Worm (Caenorhabditis elegans) whole organism, L3 larva: ENCODE data around the gene wbp-11.

Experiments used
- R02D3.7 ChIP-seq: fragments of 150-350 bp; optimal IDR thresholded peaks from 2 replicates; lab custom pipeline; 2014; ENCODE audit warnings: missing biosample characterization, missing genetic modification characterization
- ZK546.5 ChIP-seq: sonication (generic microtip); optimal IDR thresholded peaks from 2 replicates; lab custom pipeline; 2017; ENCODE audit warnings: missing biosample characterization, missing genetic modification characterization
- aly-2 ChIP-seq: fragments of 150-350 bp; optimal IDR thresholded peaks from 2 replicates; lab custom pipeline; 2014; ENCODE audit warnings: missing biosample characterization, missing genetic modification characterization
- ama-1 ChIP-seq: fragments of 150-350 bp; optimal IDR thresholded peaks from 2 replicates; lab custom pipeline; 2018
- ceh-28 ChIP-seq: fragments of 150-350 bp; optimal IDR thresholded peaks from 2 replicates; lab custom pipeline; 2014; ENCODE audit warnings: missing biosample characterization, missing genetic modification reagents, missing genetic modification characterization
- ceh-82 ChIP-seq: fragments of 150-350 bp; optimal IDR thresholded peaks from 2 replicates; lab custom pipeline; 2014; ENCODE audit warnings: missing biosample characterization, missing genetic modification characterization
- daf-12 ChIP-seq: fragments of 150-350 bp; optimal IDR thresholded peaks from 2 replicates; lab custom pipeline; 2014; ENCODE audit warnings: missing biosample characterization, missing genetic modification reagents, missing genetic modification characterization
- egl-27 ChIP-seq: sonication (generic microtip); optimal IDR thresholded peaks from 4 replicates; lab custom pipeline; 2017; ENCODE audit warnings: missing biosample characterization, missing genetic modification reagents, missing genetic modification characterization
- egl-5 ChIP-seq: fragments of 150-350 bp; optimal IDR thresholded peaks from 2 replicates; lab custom pipeline; 2017; ENCODE audit warnings: missing biosample characterization, missing genetic modification reagents, missing genetic modification characterization, inconsistent platforms
- elt-1 ChIP-seq: fragments of 150-350 bp; optimal IDR thresholded peaks from 2 replicates; lab custom pipeline; 2014; ENCODE audit warnings: missing biosample characterization, missing genetic modification characterization
- elt-2 ChIP-seq: sonication (generic microtip); optimal IDR thresholded peaks from 2 replicates; lab custom pipeline; 2016; ENCODE audit warnings: missing genetic modification reagents, mild to moderate bottlenecking, missing genetic modification characterization, missing compliant biosample characterization
- eor-1 ChIP-seq, 2 experiments: fragments of 150-350 bp; optimal IDR thresholded peaks; 2 replicates each; lab custom pipeline; 2014 to 2018; ENCODE audit warnings: missing biosample characterization in 2 of 2, missing genetic modification characterization in 2 of 2
- fkh-10 ChIP-seq: sonication (generic microtip); optimal IDR thresholded peaks from 2 replicates; lab custom pipeline; 2017; ENCODE audit warnings: missing biosample characterization, missing genetic modification reagents, missing genetic modification characterization
- fkh-2 ChIP-seq: fragments of 150-350 bp; optimal IDR thresholded peaks from 2 replicates; lab custom pipeline; 2014; ENCODE audit warnings: missing biosample characterization, missing genetic modification reagents, missing genetic modification characterization
- fos-1 ChIP-seq: fragments of 150-350 bp; optimal IDR thresholded peaks from 2 replicates; lab custom pipeline; 2014; ENCODE audit warnings: missing biosample characterization, missing genetic modification characterization
- hmg-11 ChIP-seq: sonication (generic microtip); optimal IDR thresholded peaks from 2 replicates; lab custom pipeline; 2016; ENCODE audit warnings: missing genetic modification characterization, missing compliant biosample characterization
- jun-1 ChIP-seq: fragments of 150-350 bp; optimal IDR thresholded peaks from 2 replicates; lab custom pipeline; 2014; ENCODE audit warnings: missing biosample characterization, missing genetic modification reagents, missing genetic modification characterization
- lin-15B ChIP-seq: fragments of 150-350 bp; optimal IDR thresholded peaks from 2 replicates; lab custom pipeline; 2014; ENCODE audit warnings: missing biosample characterization, missing genetic modification characterization
- lin-39 ChIP-seq: fragments of 150-350 bp; optimal IDR thresholded peaks from 2 replicates; lab custom pipeline; 2018; ENCODE audit warnings: missing biosample characterization, missing genetic modification reagents, missing genetic modification characterization
- lsy-12 ChIP-seq: sonication (generic microtip); optimal IDR thresholded peaks from 2 replicates; lab custom pipeline; 2016; ENCODE audit warnings: mild to moderate bottlenecking, missing genetic modification characterization, missing compliant biosample characterization
- mdl-1 ChIP-seq: fragments of 150-350 bp; optimal IDR thresholded peaks from 2 replicates; lab custom pipeline; 2014; ENCODE audit warnings: missing biosample characterization, missing genetic modification characterization
- mml-1 ChIP-seq: fragments of 150-350 bp; sonication (generic microtip); optimal IDR thresholded peaks from 3 replicates; lab custom pipeline; 2014; ENCODE audit warnings: missing biosample characterization, missing genetic modification characterization
- nfya-1 ChIP-seq: sonication (generic microtip); optimal IDR thresholded peaks from 2 replicates; lab custom pipeline; 2017; ENCODE audit warnings: missing genetic modification characterization, mild to moderate bottlenecking, missing compliant biosample characterization, antibody characterized with exemption, moderate library complexity; ENCODE audit not compliant: insufficient read depth
- nhr-11 ChIP-seq: fragments of 150-350 bp; optimal IDR thresholded peaks from 2 replicates; lab custom pipeline; 2014; ENCODE audit warnings: missing biosample characterization, missing genetic modification characterization
- nhr-12 ChIP-seq: fragments of 150-350 bp; optimal IDR thresholded peaks from 2 replicates; lab custom pipeline; 2014; ENCODE audit warnings: missing biosample characterization, missing genetic modification characterization
- nhr-237 ChIP-seq: fragments of 150-350 bp; optimal IDR thresholded peaks from 2 replicates; lab custom pipeline; 2014; ENCODE audit warnings: missing biosample characterization, missing genetic modification characterization
- nhr-25 ChIP-seq: sonication (generic microtip); optimal IDR thresholded peaks from 2 replicates; lab custom pipeline; 2017; ENCODE audit warnings: missing biosample characterization, missing genetic modification characterization
- nhr-28 ChIP-seq: fragments of 150-350 bp; optimal IDR thresholded peaks from 2 replicates; lab custom pipeline; 2014; ENCODE audit warnings: missing biosample characterization, missing genetic modification characterization
- nhr-43 ChIP-seq: sonication (generic microtip); optimal IDR thresholded peaks from 2 replicates; lab custom pipeline; 2016; ENCODE audit warnings: mild to moderate bottlenecking, missing genetic modification characterization, missing compliant biosample characterization; ENCODE audit not compliant: poor library complexity, severe bottlenecking
- nhr-67 ChIP-seq: fragments of 150-350 bp; optimal IDR thresholded peaks from 2 replicates; lab custom pipeline; 2014; ENCODE audit warnings: missing biosample characterization, missing genetic modification characterization
- pha-4 ChIP-seq: fragments of 150-350 bp; optimal IDR thresholded peaks from 2 replicates; lab custom pipeline; 2014; ENCODE audit warnings: missing biosample characterization, missing genetic modification reagents, missing genetic modification characterization
- pqm-1 ChIP-seq: fragments of 150-350 bp; optimal IDR thresholded peaks from 2 replicates; lab custom pipeline; 2017; ENCODE audit warnings: missing biosample characterization, missing genetic modification characterization, inconsistent platforms
- sea-2 ChIP-seq: fragments of 150-350 bp; sonication (generic microtip); optimal IDR thresholded peaks from 4 replicates; lab custom pipeline; 2014; ENCODE audit warnings: missing biosample characterization, missing genetic modification reagents, missing genetic modification characterization
- skn-1 ChIP-seq: fragments of 150-350 bp; optimal IDR thresholded peaks from 2 replicates; lab custom pipeline; 2014; ENCODE audit warnings: missing biosample characterization, missing genetic modification characterization
- snpc-4 ChIP-seq: fragments of 150-350 bp; optimal IDR thresholded peaks from 2 replicates; lab custom pipeline; 2014; ENCODE audit warnings: missing biosample characterization, missing genetic modification characterization
- tbx-2 ChIP-seq: sonication (generic microtip); optimal IDR thresholded peaks from 2 replicates; lab custom pipeline; 2016; ENCODE audit warnings: mild to moderate bottlenecking, missing genetic modification characterization, missing compliant biosample characterization
- unc-62 ChIP-seq: fragments of 150-350 bp; sonication (generic microtip); optimal IDR thresholded peaks from 4 replicates; lab custom pipeline; 2014; ENCODE audit warnings: missing biosample characterization, missing genetic modification reagents, missing genetic modification characterization
- ztf-11 ChIP-seq: fragments of 150-350 bp; optimal IDR thresholded peaks from 2 replicates; lab custom pipeline; 2014; ENCODE audit warnings: missing biosample characterization, missing genetic modification characterization
- ztf-4 ChIP-seq: fragments of 150-350 bp; optimal IDR thresholded peaks from 2 replicates; lab custom pipeline; 2014; ENCODE audit warnings: missing biosample characterization, missing genetic modification characterization

Gene wbp-11

DNA sequence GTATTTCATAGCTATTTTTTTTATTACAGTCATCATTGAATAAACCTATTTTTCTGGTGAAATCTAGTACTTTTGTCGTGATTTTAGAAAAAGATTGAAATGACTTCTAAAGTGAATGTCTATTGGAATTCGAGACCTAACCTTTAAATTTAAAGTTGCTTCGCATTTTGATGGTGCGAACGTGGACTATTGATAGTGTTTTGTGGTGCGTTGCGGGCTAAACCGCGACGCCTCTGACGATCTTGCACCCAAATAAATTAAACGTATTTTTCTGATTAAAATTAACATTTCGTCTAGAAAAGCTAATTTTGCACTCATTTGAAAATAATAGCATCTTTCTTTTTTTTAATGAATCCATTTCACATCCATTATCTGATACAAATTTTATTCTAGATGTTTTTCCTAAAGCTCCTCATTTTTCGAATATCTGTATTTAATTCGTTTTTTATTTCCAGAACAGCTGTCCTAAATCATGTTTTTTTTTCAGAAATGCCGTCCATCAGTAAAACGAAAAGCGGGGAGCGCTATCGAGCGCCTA, at the start of gene wbp-11:
TSS of gene wbp-11 (plus strand) at position 488 of the 538 bp plus-strand sequence.
- no peak for TF ChIP-seq lsy-12 (tag; lab: Kevin White, UChicago)
- no peak for TF ChIP-seq sea-2 (GFP tag; lab: Kevin White, UChicago)
- TF ChIP-seq mdl-1 (tag; lab: Kevin White, UChicago): no peak
- TF ChIP-seq eor-1 (tag; optimal IDR thresholded peaks at IDR 0.05; lab: Kevin White, UChicago): no peak
- no peak for TF ChIP-seq tbx-2 (tag; lab: Kevin White, UChicago)
- no peak for TF ChIP-seq daf-12 (tag; lab: Kevin White, UChicago)
- no peak for TF ChIP-seq fos-1 (tag; lab: Kevin White, UChicago)
- no peak for TF ChIP-seq ama-1 (lab: Kevin White, UChicago)
- no peak for TF ChIP-seq ztf-11 (tag; lab: Kevin White, UChicago)
- TF ChIP-seq lin-15B: peak; percentile 66
- peak; percentile 10 for TF ChIP-seq hmg-11 (tag; lab: Kevin White, UChicago)
- TF ChIP-seq nfya-1 (tag; lab: Kevin White, UChicago): peak; percentile 47
- no peak for TF ChIP-seq egl-27 (tag; lab: Kevin White, UChicago)
- no peak for TF ChIP-seq nhr-28 (tag; lab: Kevin White, UChicago)
- TF ChIP-seq mml-1 (tag; lab: Kevin White, UChicago): no peak
- no peak for TF ChIP-seq lin-39 (tag; lab: Kevin White, UChicago)
- TF ChIP-seq aly-2 (tag; lab: Kevin White, UChicago): no peak
- TF ChIP-seq ztf-4 (tag; lab: Kevin White, UChicago): no peak
- TF ChIP-seq nhr-12 (tag; lab: Kevin White, UChicago): no peak
- no peak for TF ChIP-seq nhr-25 (tag; lab: Kevin White, UChicago)
- no peak for TF ChIP-seq nhr-43 (tag; lab: Kevin White, UChicago)
- TF ChIP-seq elt-1 (tag; lab: Kevin White, UChicago): no peak
- TF ChIP-seq pha-4 (tag; lab: Kevin White, UChicago): peak; percentile 69
- no peak for TF ChIP-seq fkh-2 (tag; lab: Kevin White, UChicago)
- no peak for TF ChIP-seq unc-62 (GFP tag; lab: Kevin White, UChicago)
- no peak for TF ChIP-seq fkh-10
- no peak for TF ChIP-seq nhr-237 (tag; lab: Kevin White, UChicago)
- no peak for TF ChIP-seq nhr-11 (tag; lab: Kevin White, UChicago)
- TF ChIP-seq skn-1: no peak
- TF ChIP-seq R02D3.7: no peak
- TF ChIP-seq ZK546.5 (tag; lab: Kevin White, UChicago): no peak

DNA sequence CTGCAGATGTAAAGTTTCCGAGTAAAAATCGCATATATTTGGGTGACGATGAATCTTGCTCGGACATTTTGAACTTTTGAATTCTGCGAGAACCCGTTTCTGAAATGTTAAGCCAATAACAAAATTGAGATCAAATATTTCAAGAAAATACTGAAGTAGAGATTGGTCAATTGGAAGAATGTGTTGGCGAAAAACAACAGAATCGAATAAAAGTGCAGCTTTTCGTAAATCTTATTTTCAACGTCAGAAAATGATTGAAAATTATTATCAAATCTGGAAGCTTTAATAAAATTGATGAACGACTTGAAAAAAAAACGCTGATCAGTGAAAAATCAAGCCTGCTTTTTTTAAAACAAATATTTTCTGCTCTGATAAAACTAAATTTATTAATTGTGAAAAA, 45.3 kb upstream of the wbp-11 start, which contains the start of gene F27E5.8:
TSS of gene F27E5.8 (minus strand) at position 101 of the 400 bp plus-strand sequence.
- TF ChIP-seq nfya-1 (tag; lab: Kevin White, UChicago) (no peak), eor-1 (tag; optimal IDR thresholded peaks at IDR 0.05; lab: Kevin White, UChicago) (no peak), nhr-25 (tag; lab: Kevin White, UChicago) (no peak), nhr-11 (tag; lab: Kevin White, UChicago) (no peak), pqm-1 (tag; lab: Kevin White, UChicago) (no peak), mdl-1 (tag; lab: Kevin White, UChicago) (no peak), hmg-11 (tag; lab: Kevin White, UChicago) (no peak), jun-1 (tag; lab: Kevin White, UChicago) (no peak), egl-27 (tag; lab: Kevin White, UChicago) (no peak), lin-15B (no peak)

DNA sequence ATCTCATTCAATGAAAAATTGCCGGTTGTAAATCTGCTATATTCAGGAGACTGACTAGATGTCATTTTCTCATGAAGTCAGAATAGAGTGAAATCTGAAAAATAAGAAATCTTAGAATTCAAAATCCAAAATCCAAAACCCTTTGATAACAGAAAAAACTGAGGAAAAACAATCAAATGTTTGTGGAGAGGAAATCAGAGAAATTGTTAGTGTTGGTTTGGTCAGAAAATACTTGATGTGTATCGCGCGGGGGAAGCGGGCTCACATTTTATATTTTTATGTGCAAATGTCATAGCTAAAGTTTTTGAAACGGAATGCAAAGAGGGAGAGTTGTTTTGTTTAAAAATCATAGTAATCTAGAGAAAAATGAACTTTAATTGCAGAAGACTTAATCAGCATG, 41.0 kb upstream of the wbp-11 start, which contains the start of gene F27E5.5:
TSS of gene F27E5.5 (minus strand) at position 101 of the 400 bp plus-strand sequence.
- TF ChIP-seq nhr-237 (tag; lab: Kevin White, UChicago) (no peak), lin-39 (tag; lab: Kevin White, UChicago) (no peak), lsy-12 (tag; lab: Kevin White, UChicago) (no peak), aly-2 (tag; lab: Kevin White, UChicago) (no peak), pqm-1 (tag; lab: Kevin White, UChicago) (no peak), elt-2 (no peak), sea-2 (GFP tag; lab: Kevin White, UChicago) (no peak), R02D3.7 (no peak), ceh-28 (no peak), ama-1 (lab: Kevin White, UChicago) (no peak), fos-1 (tag; lab: Kevin White, UChicago) (no peak), nhr-67 (tag; lab: Kevin White, UChicago) (no peak), lin-15B (no peak), egl-5 (tag; lab: Kevin White, UChicago) (no peak), snpc-4 (tag; lab: Kevin White, UChicago) (no peak), elt-1 (tag; lab: Kevin White, UChicago) (no peak), ceh-82 (tag; lab: Kevin White, UChicago) (no peak), nfya-1 (tag; lab: Kevin White, UChicago) (no peak)
